Fruit fly (Drosophila melanogaster) Kc167 (cell line): Measurements from ENCODE around the gene Loxl1.

Experiments
- Myc ChIP-seq: fragments of >200 bp; optimal IDR thresholded peaks from 2 replicates; lab custom pipeline; 2017; ENCODE audit warnings: missing external identifiers
- Sin3A ChIP-seq: fragments of >200 bp; optimal IDR thresholded peaks from 2 replicates; lab custom pipeline; 2018; ENCODE audit warnings: missing external identifiers
- insv ChIP-seq: fragments of >200 bp; optimal IDR thresholded peaks from 3 replicates; lab custom pipeline; 2018; ENCODE audit warnings: missing external identifiers
- ttk ChIP-seq: sonication (Bioruptor generic); optimal IDR thresholded peaks from 2 replicates; lab custom pipeline; 2017; ENCODE audit warnings: missing external identifiers

DNA sequence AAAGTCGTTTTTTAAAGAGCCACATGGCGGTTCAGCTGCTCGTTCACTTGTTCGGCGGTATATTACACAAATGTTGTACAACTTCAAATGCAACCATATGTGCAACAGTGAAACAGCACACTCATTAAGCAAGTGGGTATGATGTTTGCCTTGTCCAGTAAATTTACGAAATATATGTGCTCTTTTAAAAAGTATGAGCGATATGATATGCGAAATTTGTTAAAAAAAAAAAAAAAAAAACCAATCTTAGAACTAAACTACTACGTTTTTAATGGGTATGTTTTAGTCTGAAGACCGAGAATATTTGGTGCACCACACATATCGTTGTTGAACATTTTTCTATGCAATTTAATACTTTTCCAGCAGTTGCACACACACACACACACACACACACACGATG, 16.2 kb downstream of the Loxl1 start:
- TF ChIP-seq insv (lab: Kevin White, UChicago) (no peak), ttk (lab: Kevin White, UChicago) (no peak), Myc (lab: Kevin White, UChicago) (no peak), Sin3A (no peak)
